Fruit fly (Drosophila melanogaster) whole organism, prepupa: ENCODE results near the gene CG15814.

Experiments used
- Blimp-1 ChIP-seq: fragments of 200-800 bp; sonication (Bioruptor generic); optimal IDR thresholded peaks from 3 replicates; lab custom pipeline; 2017; ENCODE audit warnings: missing biosample characterization, missing genetic modification characterization, mild to moderate bottlenecking, moderate library complexity, missing genetic modification reagents
- CG1621 ChIP-seq: fragments of 200-800 bp; sonication (Bioruptor generic); optimal IDR thresholded peaks from 3 replicates; lab custom pipeline; 2018; ENCODE audit warnings: missing biosample characterization, mild to moderate bottlenecking, missing genetic modification characterization
- CG7368 ChIP-seq: fragments of 200-800 bp; sonication (Bioruptor generic); optimal IDR thresholded peaks from 3 replicates; lab custom pipeline; 2016; ENCODE audit warnings: missing biosample characterization, missing genetic modification characterization
- CG9139 ChIP-seq: fragments of 200-800 bp; sonication (Bioruptor generic); optimal IDR thresholded peaks from 3 replicates; lab custom pipeline; 2017; ENCODE audit warnings: missing biosample characterization, mild to moderate bottlenecking, missing genetic modification characterization
- Ets96B ChIP-seq: fragments of 200-800 bp; optimal IDR thresholded peaks from 2 replicates; lab custom pipeline; 2019; ENCODE audit warnings: missing biosample characterization, mild to moderate bottlenecking, missing genetic modification characterization, moderate library complexity
- Gug ChIP-seq: fragments of 200-800 bp; sonication (Bioruptor generic); IDR thresholded peaks from 2 replicates; pipeline ENCODE4 v1.3.6; 2022; ENCODE audit warnings: missing biosample characterization, missing genetic modification characterization
- Hr38 ChIP-seq: sonication (Bioruptor generic); optimal IDR thresholded peaks from 2 replicates; lab custom pipeline; 2016; ENCODE audit warnings: missing biosample characterization, missing genetic modification characterization
- Lpt ChIP-seq: fragments of 200-800 bp; sonication (Bioruptor generic); optimal IDR thresholded peaks from 3 replicates; lab custom pipeline; 2016; ENCODE audit warnings: missing biosample characterization, missing genetic modification characterization
- Met ChIP-seq: fragments of 200-800 bp; sonication (Bioruptor generic); optimal IDR thresholded peaks from 3 replicates; lab custom pipeline; 2016; ENCODE audit warnings: missing biosample characterization, missing genetic modification characterization
- OdsH ChIP-seq: fragments of 200-800 bp; sonication (Bioruptor generic); optimal IDR thresholded peaks from 3 replicates; lab custom pipeline; 2016; ENCODE audit warnings: missing biosample characterization, missing genetic modification characterization
- Smox ChIP-seq: fragments of 200-800 bp; sonication (Bioruptor generic); optimal IDR thresholded peaks from 3 replicates; lab custom pipeline; 2016; ENCODE audit warnings: missing biosample characterization, missing genetic modification characterization
- Sox15 ChIP-seq: fragments of 200-800 bp; sonication (Bioruptor generic); optimal IDR thresholded peaks from 3 replicates; lab custom pipeline; 2016; ENCODE audit warnings: missing biosample characterization, missing genetic modification characterization
- esn ChIP-seq: fragments of 200-800 bp; sonication (Bioruptor generic); optimal IDR thresholded peaks from 2 replicates; lab custom pipeline; 2016; ENCODE audit warnings: missing biosample characterization, mild to moderate bottlenecking, missing genetic modification characterization, moderate library complexity
- net ChIP-seq: fragments of 200-800 bp; sonication (Bioruptor generic); optimal IDR thresholded peaks from 3 replicates; lab custom pipeline; 2016; ENCODE audit warnings: missing biosample characterization, missing genetic modification characterization

- TF ChIP-seq Blimp-1 (no peak), Met (GFP tag; lab: Kevin White, UChicago) (no peak), Hr38 (GFP tag; lab: Kevin White, UChicago) (no peak), Gug (GFP tag; lab: Robert Waterston, UW) (no peak), CG1621 (tag; lab: Kevin White, UChicago) (no peak), CG9139 (GFP tag; lab: Kevin White, UChicago) (no peak), Lpt (no peak), Ets96B (tag; lab: Kevin White, UChicago) (no peak), Smox (GFP tag; lab: Kevin White, UChicago) (no peak), Sox15 (GFP tag; lab: Kevin White, UChicago) (no peak), OdsH (no peak), esn (GFP tag; lab: Kevin White, UChicago) (no peak), CG7368 (no peak), net (GFP tag; lab: Kevin White, UChicago) (no peak)
These were observed 15.4 kb downstream of the CG15814 start for dm6 chrX:17834754-17835153.
